Fruit fly (Drosophila melanogaster): ENCODE data around the gene CG5447.

- TF ChIP-seq CTCF (optimal IDR thresholded peaks at IDR 0.05) = no peak
- TF ChIP-seq CG8478 (optimal IDR thresholded peaks at IDR 0.05) = no peak
Measured at dm6 chr3R:26465121-26465520, 12.8 kb downstream of the CG5447 start.
